Worm (Caenorhabditis elegans) whole organism, L1 larva: ENCODE results near the gene F26F12.8.

ENCODE experiments used
- C04F5.9 ChIP-seq: sonication (generic microtip); optimal IDR thresholded peaks from 2 replicates; lab custom pipeline; 2016; ENCODE audit warnings: missing genetic modification characterization, missing compliant biosample characterization
- C34B4.2 ChIP-seq: sonication (generic microtip); optimal IDR thresholded peaks from 2 replicates; lab custom pipeline; 2017; ENCODE audit warnings: mild to moderate bottlenecking, missing genetic modification characterization, missing compliant biosample characterization
- F16B12.6 ChIP-seq: fragments of 150-350 bp; optimal IDR thresholded peaks from 2 replicates; lab custom pipeline; 2014; ENCODE audit warnings: missing biosample characterization, missing genetic modification characterization
- alr-1 ChIP-seq: fragments of 200-800 bp; sonication (Bioruptor generic); optimal IDR thresholded peaks from 2 replicates; lab custom pipeline; 2018; ENCODE audit warnings: borderline replicate concordance, mild to moderate bottlenecking, missing genetic modification characterization, missing compliant biosample characterization
- aly-2 ChIP-seq: fragments of 150-350 bp; optimal IDR thresholded peaks from 2 replicates; lab custom pipeline; 2014; ENCODE audit warnings: missing biosample characterization, missing genetic modification characterization
- ama-1 ChIP-seq: fragments of 150-350 bp; optimal IDR thresholded peaks from 2 replicates; lab custom pipeline; 2014
- blmp-1 ChIP-seq: fragments of 150-350 bp; optimal IDR thresholded peaks from 2 replicates; lab custom pipeline; 2014; ENCODE audit warnings: missing biosample characterization, missing genetic modification characterization
- ceh-63 ChIP-seq: fragments of 200-800 bp; sonication (Bioruptor generic); optimal IDR thresholded peaks from 2 replicates; lab custom pipeline; 2018; ENCODE audit warnings: mild to moderate bottlenecking, missing genetic modification characterization, missing compliant biosample characterization
- ceh-8 ChIP-seq: fragments of 200-800 bp; sonication (Bioruptor generic); optimal IDR thresholded peaks from 2 replicates; lab custom pipeline; 2018; ENCODE audit warnings: mild to moderate bottlenecking, missing genetic modification characterization, moderate library complexity, missing compliant biosample characterization
- ceh-88 ChIP-seq: fragments of 200-800 bp; sonication (Bioruptor generic); IDR thresholded peaks from 2 replicates; pipeline ENCODE4 v1.3.6; 2022; ENCODE audit warnings: missing genetic modification characterization, missing compliant biosample characterization
- ceh-90 ChIP-seq: sonication (generic microtip); optimal IDR thresholded peaks from 2 replicates; lab custom pipeline; 2016; ENCODE audit warnings: missing genetic modification characterization, missing compliant biosample characterization
- dpl-1 ChIP-seq, 3 experiments: fragments of 150-350 bp in 2 of 3; sonication (generic microtip) in 1 of 3; optimal IDR thresholded peaks; 2 replicates each; lab custom pipeline; 2014 to 2017; ENCODE audit warnings: missing biosample characterization in 3 of 3, missing genetic modification characterization in 3 of 3, missing genetic modification reagents in 3 of 3
- dsc-1 ChIP-seq: sonication (generic microtip); optimal IDR thresholded peaks from 2 replicates; lab custom pipeline; 2016; ENCODE audit warnings: mild to moderate bottlenecking, missing genetic modification characterization, missing compliant biosample characterization
- efl-1 ChIP-seq, 4 experiments: fragments of 150-350 bp; optimal IDR thresholded peaks in 3 of 4; peaks in 1 of 4; 1 replicate in 1 of 4; 2 replicates in 3 of 4; lab custom pipeline; 2014; ENCODE audit warnings: missing biosample characterization in 2 of 4, missing genetic modification characterization in 2 of 4, missing genetic modification reagents in 2 of 4
- efl-3 ChIP-seq: fragments of 200-800 bp; sonication (Bioruptor generic); optimal IDR thresholded peaks from 2 replicates; lab custom pipeline; 2018; ENCODE audit warnings: mild to moderate bottlenecking, missing genetic modification characterization, missing compliant biosample characterization
- elt-3 ChIP-seq, 6 experiments: fragments of 150-350 bp in 1 of 6; sonication (generic microtip); optimal IDR thresholded peaks; 2 replicates each; lab custom pipeline; 2017 to 2018; ENCODE audit warnings: missing biosample characterization in 6 of 6, missing genetic modification characterization in 6 of 6, inconsistent platforms in 1 of 6
- fkh-8 ChIP-seq: sonication (generic microtip); optimal IDR thresholded peaks from 2 replicates; lab custom pipeline; 2016; ENCODE audit warnings: mild to moderate bottlenecking, missing genetic modification characterization, missing compliant biosample characterization
- grh-1 ChIP-seq: fragments of 200-800 bp; sonication (Bioruptor generic); IDR thresholded peaks from 2 replicates; pipeline ENCODE4 v1.3.6; 2022; ENCODE audit warnings: missing genetic modification reagents, missing genetic modification characterization, missing compliant biosample characterization
- hlh-17 ChIP-seq: fragments of 200-800 bp; sonication (Bioruptor generic); optimal IDR thresholded peaks from 2 replicates; lab custom pipeline; 2018; ENCODE audit warnings: missing genetic modification characterization, mild to moderate bottlenecking, missing compliant biosample characterization, moderate library complexity, borderline replicate concordance
- hlh-4 ChIP-seq: sonication (generic microtip); optimal IDR thresholded peaks from 2 replicates; lab custom pipeline; 2016; ENCODE audit warnings: mild to moderate bottlenecking, missing genetic modification characterization, missing compliant biosample characterization
- irx-1 ChIP-seq: sonication (generic microtip); optimal IDR thresholded peaks from 2 replicates; lab custom pipeline; 2016; ENCODE audit warnings: missing genetic modification characterization, missing compliant biosample characterization
- jun-1 ChIP-seq: fragments of 150-350 bp; optimal IDR thresholded peaks from 2 replicates; lab custom pipeline; 2014; ENCODE audit warnings: missing biosample characterization, missing genetic modification reagents, missing genetic modification characterization
- lin-13 ChIP-seq: fragments of 150-350 bp; optimal IDR thresholded peaks from 2 replicates; lab custom pipeline; 2014; ENCODE audit warnings: missing biosample characterization, missing genetic modification reagents, missing genetic modification characterization
- lin-14 ChIP-seq: fragments of 200-800 bp; sonication (Bioruptor generic); optimal IDR thresholded peaks from 2 replicates; lab custom pipeline; 2018; ENCODE audit warnings: mild to moderate bottlenecking, missing genetic modification characterization, moderate library complexity, missing compliant biosample characterization
- lin-15B ChIP-seq: fragments of 150-350 bp; sonication (generic microtip); optimal IDR thresholded peaks from 3 replicates; lab custom pipeline; 2014; ENCODE audit warnings: missing biosample characterization, missing genetic modification characterization
- lin-35 ChIP-seq, 2 experiments: fragments of 150-350 bp; optimal IDR thresholded peaks; 2 replicates each; lab custom pipeline; 2014; ENCODE audit warnings: missing biosample characterization in 2 of 2, missing genetic modification characterization in 2 of 2, missing genetic modification reagents in 2 of 2
- lin-39 ChIP-seq: fragments of 150-350 bp; optimal IDR thresholded peaks from 2 replicates; lab custom pipeline; 2014; ENCODE audit warnings: missing biosample characterization, missing genetic modification reagents, missing genetic modification characterization
- mab-9 ChIP-seq: fragments of 200-800 bp; sonication (Bioruptor generic); IDR thresholded peaks from 2 replicates; pipeline ENCODE4 v1.3.6; 2022; ENCODE audit warnings: missing genetic modification reagents, missing genetic modification characterization, missing compliant biosample characterization
- mef-2 ChIP-seq: fragments of 150-350 bp; optimal IDR thresholded peaks from 2 replicates; lab custom pipeline; 2014; ENCODE audit warnings: missing biosample characterization, missing genetic modification characterization
- nhr-19 ChIP-seq: fragments of 200-800 bp; sonication (Bioruptor generic); conservative IDR thresholded peaks from 2 replicates; pipeline ENCODE4 v1.3.6; 2022; ENCODE audit warnings: missing genetic modification characterization, missing compliant biosample characterization
- nhr-20 ChIP-seq: sonication (generic microtip); optimal IDR thresholded peaks from 2 replicates; lab custom pipeline; 2016; ENCODE audit warnings: mild to moderate bottlenecking, missing genetic modification characterization, missing compliant biosample characterization
- nhr-237 ChIP-seq: fragments of 150-350 bp; optimal IDR thresholded peaks from 2 replicates; lab custom pipeline; 2014; ENCODE audit warnings: missing biosample characterization, missing genetic modification characterization
- nhr-28 ChIP-seq: fragments of 150-350 bp; optimal IDR thresholded peaks from 2 replicates; lab custom pipeline; 2014; ENCODE audit warnings: missing biosample characterization, missing genetic modification characterization
- nhr-47 ChIP-seq: sonication (generic microtip); optimal IDR thresholded peaks from 2 replicates; lab custom pipeline; 2016; ENCODE audit warnings: mild to moderate bottlenecking, missing genetic modification characterization, moderate library complexity, missing compliant biosample characterization
- nhr-71 ChIP-seq: sonication (generic microtip); optimal IDR thresholded peaks from 2 replicates; lab custom pipeline; 2016; ENCODE audit warnings: mild to moderate bottlenecking, missing genetic modification characterization, moderate library complexity, missing compliant biosample characterization
- nhr-85 ChIP-seq: sonication (generic microtip); peaks from one replicate; lab custom pipeline; 2016; ENCODE audit warnings: missing genetic modification characterization, inconsistent platforms, missing compliant biosample characterization
- pqm-1 ChIP-seq: sonication (generic microtip); optimal IDR thresholded peaks from 3 replicates; lab custom pipeline; 2017; ENCODE audit warnings: missing biosample characterization, missing genetic modification characterization
- snu-23 ChIP-seq: sonication (generic microtip); optimal IDR thresholded peaks from 2 replicates; lab custom pipeline; 2016; ENCODE audit warnings: missing genetic modification characterization, missing compliant biosample characterization
- sup-37 ChIP-seq: fragments of 200-800 bp; sonication (Bioruptor generic); optimal IDR thresholded peaks from 2 replicates; lab custom pipeline; 2018; ENCODE audit warnings: mild to moderate bottlenecking, missing genetic modification characterization, missing compliant biosample characterization
- swsn-7 ChIP-seq: sonication (generic microtip); optimal IDR thresholded peaks from 2 replicates; lab custom pipeline; 2016; ENCODE audit warnings: missing genetic modification characterization, missing compliant biosample characterization
- tlp-1 ChIP-seq: fragments of 150-350 bp; optimal IDR thresholded peaks from 2 replicates; lab custom pipeline; 2014; ENCODE audit warnings: missing biosample characterization, missing genetic modification characterization
- unc-30 ChIP-seq: sonication (generic microtip); optimal IDR thresholded peaks from 2 replicates; lab custom pipeline; 2017; ENCODE audit warnings: missing biosample characterization, missing genetic modification characterization
- unc-86 ChIP-seq: sonication (generic microtip); optimal IDR thresholded peaks from 2 replicates; lab custom pipeline; 2016; ENCODE audit warnings: missing genetic modification characterization, missing compliant biosample characterization
- vab-15 ChIP-seq: sonication (generic microtip); optimal IDR thresholded peaks from 2 replicates; lab custom pipeline; 2017; ENCODE audit warnings: missing genotype, mild to moderate bottlenecking, missing genetic modification characterization, missing compliant biosample characterization
- zag-1 ChIP-seq: fragments of 150-350 bp; optimal IDR thresholded peaks from 2 replicates; lab custom pipeline; 2014; ENCODE audit warnings: missing biosample characterization, missing genetic modification characterization
- zip-4 ChIP-seq: fragments of 200-800 bp; sonication (Bioruptor generic); optimal IDR thresholded peaks from 2 replicates; lab custom pipeline; 2018; ENCODE audit warnings: mild to moderate bottlenecking, missing genetic modification characterization, moderate library complexity, missing compliant biosample characterization
- ztf-11 ChIP-seq, 2 experiments: sonication (generic microtip); optimal IDR thresholded peaks; 2 replicates each; lab custom pipeline; 2016 to 2017; ENCODE audit warnings: missing genetic modification characterization in 2 of 2, missing biosample characterization in 1 of 2, missing compliant biosample characterization in 1 of 2
- ztf-4 ChIP-seq: fragments of 150-350 bp; optimal IDR thresholded peaks from 2 replicates; lab custom pipeline; 2014; ENCODE audit warnings: missing biosample characterization, missing genetic modification characterization

The F26F12.8 gene

ce11 chrV:5848015-5848609 lies 14.2 kb downstream of the F26F12.8 start (continued):
- no peak for TF ChIP-seq ztf-11 (tag; optimal IDR thresholded peaks at IDR 0.05; lab: Kevin White, UChicago)
- TF ChIP-seq nhr-71 = peak; percentile 13
- no peak for TF ChIP-seq sup-37 (GFP tag; lab: Kevin White, UChicago)
- no peak for TF ChIP-seq pqm-1 (tag; lab: Kevin White, UChicago)
- TF ChIP-seq nhr-47 = no peak
- no peak for TF ChIP-seq ceh-90 (tag; lab: Kevin White, UChicago)
- no peak for TF ChIP-seq lin-13
- no peak for TF ChIP-seq vab-15 (tag; lab: Kevin White, UChicago)
- no peak for TF ChIP-seq tlp-1
- peak in 1 of 6 experiments; percentile 10 for TF ChIP-seq elt-3 (tag; optimal IDR thresholded peaks at IDR 0.05; lab: Kevin White, UChicago)
- no peak for TF ChIP-seq grh-1
- TF ChIP-seq snu-23 = peak; percentile 16
- TF ChIP-seq hlh-17 (GFP tag; lab: Kevin White, UChicago) = no peak
- TF ChIP-seq efl-3 (GFP tag; lab: Kevin White, UChicago) = no peak
- peak; percentile 29 for TF ChIP-seq nhr-85 (tag; lab: Kevin White, UChicago)
- TF ChIP-seq lin-39 = no peak
- TF ChIP-seq ceh-63 (GFP tag; lab: Kevin White, UChicago) = no peak
- no peak for TF ChIP-seq irx-1 (tag; lab: Kevin White, UChicago)
- no peak for TF ChIP-seq lin-15B (tag; lab: Kevin White, UChicago)
- TF ChIP-seq C04F5.9 = no peak
- TF ChIP-seq fkh-8 (tag; lab: Kevin White, UChicago) = no peak
- TF ChIP-seq ztf-4 (tag; lab: Kevin White, UChicago) = no peak
- TF ChIP-seq nhr-20 (tag; lab: Kevin White, UChicago) = no peak
- TF ChIP-seq zip-4 = no peak
- peak; percentile 65 for TF ChIP-seq blmp-1
- TF ChIP-seq jun-1 (tag; lab: Kevin White, UChicago) = no peak
- TF ChIP-seq unc-30 = no peak
- no peak for TF ChIP-seq dsc-1 (tag; lab: Kevin White, UChicago)
- TF ChIP-seq ceh-88 (GFP tag; lab: Robert Waterston, UW) = no peak
- no peak for TF ChIP-seq dpl-1 (GFP tag; optimal IDR thresholded peaks at IDR 0.05; lab: Kevin White, UChicago)
- no peak for TF ChIP-seq unc-86 (tag; lab: Kevin White, UChicago)

ce11 chrV:5846729-5847128 lies 15.6 kb downstream of the F26F12.8 start:
- TF ChIP-seq C34B4.2 (tag; lab: Kevin White, UChicago) = no peak
- no peak for TF ChIP-seq swsn-7
- TF ChIP-seq lin-13 = no peak
- TF ChIP-seq blmp-1 = peak; percentile 28
- TF ChIP-seq lin-35 (GFP tag; optimal IDR thresholded peaks at IDR 0.05; lab: Kevin White, UChicago) = peak in 1 of 2 experiments; percentile 3
- peak; percentile 61 for TF ChIP-seq nhr-85 (tag; lab: Kevin White, UChicago)
- TF ChIP-seq ama-1 (lab: Kevin White, UChicago) = no peak
- peak; percentile 39 for TF ChIP-seq lin-14 (GFP tag; lab: Kevin White, UChicago)
- TF ChIP-seq snu-23 = peak; percentile 20
- TF ChIP-seq efl-1 (optimal IDR thresholded peaks at IDR 0.05; lab: Kevin White, UChicago) = no peak
- peak in 1 of 2 experiments; percentile 84 for TF ChIP-seq efl-1 (GFP tag; optimal IDR thresholded peaks at IDR 0.05 in 1 of 2; lab: Kevin White, UChicago)

ce11 chrV:5845669-5846189 lies 16.6 kb downstream of the F26F12.8 start, which contains the start of gene F26F12.3:
Gene F26F12.3 (minus strand): TSS chrV:5845719.
- TF ChIP-seq ceh-90 (tag; lab: Kevin White, UChicago) = no peak
- TF ChIP-seq F16B12.6 (tag; lab: Kevin White, UChicago) = peak; percentile 5
- TF ChIP-seq nhr-19 (GFP tag; lab: Robert Waterston, UW) = peak; percentile 69; the same call in 1 of the 2 replicates
- peak; percentile 24 to 42 for TF ChIP-seq efl-1 (optimal IDR thresholded peaks at IDR 0.05; lab: Kevin White, UChicago)
- peak; percentile 23 to 93 for TF ChIP-seq efl-1 (GFP tag; optimal IDR thresholded peaks at IDR 0.05 in 1 of 2; lab: Kevin White, UChicago)
- TF ChIP-seq snu-23 = peak; percentile 81
- TF ChIP-seq grh-1 = no peak
- TF ChIP-seq dpl-1 (GFP tag; optimal IDR thresholded peaks at IDR 0.05; lab: Kevin White, UChicago) = peak; percentile 3 to 31 (median 24)
- TF ChIP-seq hlh-4 = no peak
- TF ChIP-seq nhr-237 (tag; lab: Kevin White, UChicago) = peak; percentile 6
- peak; percentile 49 for TF ChIP-seq mef-2 (tag; lab: Kevin White, UChicago)
- no peak for TF ChIP-seq aly-2 (tag; lab: Kevin White, UChicago)
- TF ChIP-seq zag-1 = no peak
- TF ChIP-seq ceh-8 = no peak
- TF ChIP-seq swsn-7 = peak; percentile 71
- TF ChIP-seq nhr-28 (tag; lab: Kevin White, UChicago) = no peak
- TF ChIP-seq fkh-8 (tag; lab: Kevin White, UChicago) = peak; percentile 76
- no peak for TF ChIP-seq alr-1 (tag; lab: Kevin White, UChicago)
- no peak for TF ChIP-seq mab-9 (GFP tag; lab: Robert Waterston, UW)
- TF ChIP-seq C34B4.2 (tag; lab: Kevin White, UChicago) = no peak
- peak; percentile 3 for TF ChIP-seq zip-4
- no peak for TF ChIP-seq lin-15B (tag; lab: Kevin White, UChicago)
